Worm (Caenorhabditis elegans) whole organism, L4 larva: ENCODE data around the gene ZK721.4.
A peak's percentile ranks its signal among the peaks of the same experiment; 100 is the strongest.

ENCODE experiments used
- F10B5.3 ChIP-seq: sonication (generic microtip); optimal IDR thresholded peaks from 2 replicates; lab custom pipeline; 2016; ENCODE audit warnings: mild to moderate bottlenecking, missing genetic modification characterization, missing compliant biosample characterization
- F44E2.7 ChIP-seq: fragments of 200-800 bp; sonication (Bioruptor generic); IDR thresholded peaks from 2 replicates; pipeline ENCODE4 v2.1.2; 2022; ENCODE audit warnings: missing genetic modification characterization, missing compliant biosample characterization
- F49E8.2 ChIP-seq: sonication (generic microtip); optimal IDR thresholded peaks from 2 replicates; lab custom pipeline; 2016; ENCODE audit warnings: missing compliant biosample characterization, mild to moderate bottlenecking, missing genetic modification characterization, borderline replicate concordance
- T20F7.1 ChIP-seq: fragments of 200-800 bp; sonication (Bioruptor generic); optimal IDR thresholded peaks from 2 replicates; lab custom pipeline; 2018; ENCODE audit warnings: mild to moderate bottlenecking, missing genetic modification characterization, missing compliant biosample characterization
- Y105C5A.15 ChIP-seq: fragments of 200-800 bp; sonication (Bioruptor generic); IDR thresholded peaks from 2 replicates; pipeline ENCODE4 v1.3.6; 2022; ENCODE audit warnings: missing genetic modification characterization, missing compliant biosample characterization
- ZK337.2 ChIP-seq: fragments of 200-800 bp; sonication (Bioruptor generic); IDR thresholded peaks from 2 replicates; pipeline ENCODE4 v1.3.6; 2022; ENCODE audit warnings: missing genetic modification reagents, missing genetic modification characterization, missing compliant biosample characterization
- aha-1 ChIP-seq: fragments of 150-350 bp; peaks from one replicate; lab custom pipeline; 2014; ENCODE audit warnings: missing biosample characterization, missing genetic modification characterization
- aly-2 ChIP-seq: sonication (generic microtip); optimal IDR thresholded peaks from 2 replicates; lab custom pipeline; 2018; ENCODE audit warnings: missing biosample characterization, missing genetic modification characterization
- arid-1 ChIP-seq: fragments of 200-800 bp; sonication (Bioruptor generic); conservative IDR thresholded peaks from 2 replicates; pipeline ENCODE4 v1.3.6; 2022; ENCODE audit warnings: missing genetic modification reagents, missing genetic modification characterization, missing compliant biosample characterization
- ceh-20 ChIP-seq: fragments of 200-800 bp; sonication (Bioruptor generic); IDR thresholded peaks from 2 replicates; pipeline ENCODE4 v1.3.6; 2022; ENCODE audit warnings: missing genetic modification reagents, missing genetic modification characterization, missing compliant biosample characterization
- ceh-32 ChIP-seq: sonication (generic microtip); optimal IDR thresholded peaks from 2 replicates; lab custom pipeline; 2016; ENCODE audit warnings: mild to moderate bottlenecking, missing genetic modification characterization, missing compliant biosample characterization; ENCODE audit not compliant: poor library complexity
- ceh-44 ChIP-seq: fragments of 200-800 bp; sonication (Bioruptor generic); IDR thresholded peaks from 2 replicates; pipeline ENCODE4 v1.3.6; 2022; ENCODE audit warnings: missing genetic modification reagents, missing genetic modification characterization, missing compliant biosample characterization
- ceh-62 ChIP-seq: sonication (generic microtip); optimal IDR thresholded peaks from 2 replicates; lab custom pipeline; 2017; ENCODE audit warnings: missing biosample characterization, missing genetic modification characterization
- cey-2 ChIP-seq: sonication (generic microtip); optimal IDR thresholded peaks from 3 replicates; lab custom pipeline; 2017; ENCODE audit warnings: missing genetic modification characterization, mild to moderate bottlenecking, missing compliant biosample characterization, antibody characterized with exemption, borderline replicate concordance; ENCODE audit not compliant: insufficient read depth
- ctbp-1 ChIP-seq: fragments of 200-800 bp; sonication (Bioruptor generic); IDR thresholded peaks from 2 replicates; pipeline ENCODE4 v1.3.6; 2022; ENCODE audit warnings: missing genetic modification reagents, missing genetic modification characterization, missing compliant biosample characterization
- daf-12 ChIP-seq: fragments of 150-350 bp; optimal IDR thresholded peaks from 2 replicates; lab custom pipeline; 2014; ENCODE audit warnings: missing biosample characterization, missing genetic modification reagents, missing genetic modification characterization
- daf-8 ChIP-seq: fragments of 200-800 bp; sonication (Bioruptor generic); IDR thresholded peaks from 2 replicates; pipeline ENCODE4 v1.3.6; 2022; ENCODE audit warnings: missing genetic modification characterization, missing compliant biosample characterization
- dmd-6 ChIP-seq: fragments of 200-800 bp; sonication (Bioruptor generic); IDR thresholded peaks from 2 replicates; pipeline ENCODE4 v1.3.6; 2022; ENCODE audit warnings: missing genetic modification reagents, missing genetic modification characterization, missing compliant biosample characterization
- dmd-9 ChIP-seq: fragments of 200-800 bp; sonication (Bioruptor generic); IDR thresholded peaks from 2 replicates; pipeline ENCODE4 v1.3.6; 2022; ENCODE audit warnings: missing genetic modification reagents, missing genetic modification characterization, missing compliant biosample characterization
- duxl-1 ChIP-seq: sonication (generic microtip); optimal IDR thresholded peaks from 2 replicates; lab custom pipeline; 2016; ENCODE audit warnings: mild to moderate bottlenecking, missing genetic modification characterization, moderate library complexity, missing compliant biosample characterization; ENCODE audit not compliant: poor library complexity
- egl-43 ChIP-seq: fragments of 200-800 bp; sonication (Bioruptor generic); IDR thresholded peaks from 2 replicates; pipeline ENCODE4 v1.3.6; 2022; ENCODE audit warnings: missing genetic modification reagents, missing genetic modification characterization, missing compliant biosample characterization
- fkh-10 ChIP-seq: fragments of 150-350 bp; optimal IDR thresholded peaks from 2 replicates; lab custom pipeline; 2014; ENCODE audit warnings: missing biosample characterization, missing genetic modification reagents, missing genetic modification characterization
- hif-1 ChIP-seq, 2 experiments: sonication (generic microtip); optimal IDR thresholded peaks; 2 replicates each; lab custom pipeline; 2016 to 2017; ENCODE audit warnings: missing compliant biosample characterization in 2 of 2, missing genetic modification characterization in 2 of 2, missing genetic modification reagents in 2 of 2, missing genotype in 2 of 2, mild to moderate bottlenecking in 1 of 2
- hmg-1.1 ChIP-seq: fragments of 200-800 bp; sonication (Bioruptor generic); IDR thresholded peaks from 2 replicates; pipeline ENCODE4 v1.3.6; 2022; ENCODE audit warnings: missing genetic modification reagents, missing genetic modification characterization, missing compliant biosample characterization
- jun-1 ChIP-seq: fragments of 150-350 bp; optimal IDR thresholded peaks from 2 replicates; lab custom pipeline; 2014; ENCODE audit warnings: missing biosample characterization, missing genetic modification reagents, missing genetic modification characterization
- lim-7 ChIP-seq: fragments of 200-800 bp; sonication (Bioruptor generic); IDR thresholded peaks from 2 replicates; pipeline ENCODE4 v1.3.6; 2022; ENCODE audit warnings: missing genetic modification characterization, missing compliant biosample characterization
- lin-15B ChIP-seq: fragments of 150-350 bp; sonication (generic microtip); optimal IDR thresholded peaks from 3 replicates; lab custom pipeline; 2014; ENCODE audit warnings: missing biosample characterization, missing genetic modification characterization
- lin-29 ChIP-seq: fragments of 200-800 bp; sonication (Bioruptor generic); IDR thresholded peaks from 2 replicates; pipeline ENCODE4 v1.3.6; 2022; ENCODE audit warnings: missing genetic modification reagents, missing genetic modification characterization, missing compliant biosample characterization
- lir-3 ChIP-seq: sonication (generic microtip); optimal IDR thresholded peaks from 2 replicates; lab custom pipeline; 2016; ENCODE audit warnings: mild to moderate bottlenecking, missing genetic modification characterization, missing compliant biosample characterization
- madf-5 ChIP-seq, 2 experiments: fragments of 200-800 bp; sonication (Bioruptor generic); IDR thresholded peaks; 2 replicates each; pipeline ENCODE4 v1.3.6; 2022; ENCODE audit warnings: missing compliant biosample characterization in 2 of 2, missing genetic modification characterization in 2 of 2
- madf-9 ChIP-seq: fragments of 200-800 bp; sonication (Bioruptor generic); conservative IDR thresholded peaks from 2 replicates; pipeline ENCODE4 v1.3.6; 2022; ENCODE audit warnings: missing genetic modification reagents, missing genetic modification characterization, missing compliant biosample characterization
- mdl-1 ChIP-seq, 2 experiments: fragments of 150-350 bp in 1 of 2; sonication (generic microtip) in 1 of 2; optimal IDR thresholded peaks; 2 replicates each; lab custom pipeline; 2014 to 2017; ENCODE audit warnings: missing biosample characterization in 2 of 2, missing genetic modification characterization in 2 of 2
- mdt-29 ChIP-seq: fragments of 200-800 bp; sonication (Bioruptor generic); IDR thresholded peaks from 2 replicates; pipeline ENCODE4 v1.3.6; 2022; ENCODE audit warnings: missing genetic modification reagents, missing genetic modification characterization, missing compliant biosample characterization
- mep-1 ChIP-seq: fragments of 150-350 bp; sonication (generic microtip); optimal IDR thresholded peaks from 3 replicates; lab custom pipeline; 2014; ENCODE audit warnings: missing biosample characterization, missing genetic modification characterization
- nhr-10 ChIP-seq: fragments of 150-350 bp; optimal IDR thresholded peaks from 2 replicates; lab custom pipeline; 2014; ENCODE audit warnings: missing biosample characterization, missing genetic modification characterization
- nhr-11 ChIP-seq: fragments of 150-350 bp; optimal IDR thresholded peaks from 2 replicates; lab custom pipeline; 2014; ENCODE audit warnings: missing biosample characterization, missing genetic modification characterization
- nhr-237 ChIP-seq: sonication (generic microtip); optimal IDR thresholded peaks from 2 replicates; lab custom pipeline; 2017; ENCODE audit warnings: missing biosample characterization, missing genetic modification characterization
- nhr-41 ChIP-seq: fragments of 200-800 bp; sonication (Bioruptor generic); IDR thresholded peaks from 2 replicates; pipeline ENCODE4 v1.3.6; 2022; ENCODE audit warnings: missing genetic modification reagents, missing genetic modification characterization, missing compliant biosample characterization
- nhr-48 ChIP-seq: sonication (generic microtip); optimal IDR thresholded peaks from 2 replicates; lab custom pipeline; 2016; ENCODE audit warnings: mild to moderate bottlenecking, missing genetic modification characterization, missing compliant biosample characterization
- nhr-77 ChIP-seq: fragments of 150-350 bp; optimal IDR thresholded peaks from 2 replicates; lab custom pipeline; 2014; ENCODE audit warnings: missing biosample characterization, missing genetic modification characterization
- pqm-1 ChIP-seq: sonication (generic microtip); optimal IDR thresholded peaks from 2 replicates; lab custom pipeline; 2017; ENCODE audit warnings: missing biosample characterization, missing genetic modification characterization
- rbr-2 ChIP-seq: sonication (generic microtip); optimal IDR thresholded peaks from 2 replicates; lab custom pipeline; 2016; ENCODE audit warnings: missing genotype, missing genetic modification characterization, missing compliant biosample characterization
- sdz-12 ChIP-seq: fragments of 200-800 bp; sonication (Bioruptor generic); optimal IDR thresholded peaks from 2 replicates; lab custom pipeline; 2018; ENCODE audit warnings: mild to moderate bottlenecking, missing genetic modification characterization, missing compliant biosample characterization
- set-16 ChIP-seq: fragments of 200-800 bp; sonication (Bioruptor generic); IDR thresholded peaks from 2 replicates; pipeline ENCODE4 v1.3.6; 2022; ENCODE audit warnings: missing genetic modification reagents, missing genetic modification characterization, missing compliant biosample characterization
- snpc-1.2 ChIP-seq: fragments of 200-800 bp; sonication (Bioruptor generic); IDR thresholded peaks from 2 replicates; pipeline ENCODE4 v1.3.6; 2022; ENCODE audit warnings: missing genetic modification reagents, missing genetic modification characterization, missing compliant biosample characterization
- spr-3 ChIP-seq: fragments of 200-800 bp; sonication (Bioruptor generic); optimal IDR thresholded peaks from 2 replicates; lab custom pipeline; 2018; ENCODE audit warnings: mild to moderate bottlenecking, missing genetic modification characterization, missing compliant biosample characterization
- unc-39 ChIP-seq: sonication (generic microtip); optimal IDR thresholded peaks from 2 replicates; lab custom pipeline; 2017; ENCODE audit warnings: missing biosample characterization, missing genetic modification characterization
- unc-62 ChIP-seq, 3 experiments: fragments of 150-350 bp in 1 of 3; sonication (generic microtip); optimal IDR thresholded peaks in 2 of 3; peaks in 1 of 3; 1 replicate in 1 of 3; 2 replicates in 2 of 3; lab custom pipeline; 2014 to 2017; ENCODE audit warnings: missing biosample characterization in 3 of 3, missing genetic modification characterization in 3 of 3, missing genetic modification reagents in 3 of 3, missing genotype in 1 of 3
- ztf-11 ChIP-seq: fragments of 150-350 bp; optimal IDR thresholded peaks from 2 replicates; lab custom pipeline; 2014; ENCODE audit warnings: missing biosample characterization, missing genetic modification characterization
- ztf-7 ChIP-seq: fragments of 150-350 bp; optimal IDR thresholded peaks from 2 replicates; lab custom pipeline; 2014; ENCODE audit warnings: missing biosample characterization, missing genetic modification characterization

The ZK721.4 gene

ce11 chrX:8736965-8737464 lies 41.6 kb upstream of the ZK721.4 start, which contains the start of gene M02D8.3 (continued):
- TF ChIP-seq dmd-6 (GFP tag; lab: Robert Waterston, UW) (0 out of 2 replicates have a peak, but pooled peaks have one; percentile 16), ceh-32 (no peak), unc-62 (GFP tag; optimal IDR thresholded peaks at IDR 0.05 in 1 of 2; lab: Kevin White, UChicago) (no peak), unc-62 (tag; optimal IDR thresholded peaks at IDR 0.05; lab: Kevin White, UChicago) (no peak), madf-9 (GFP tag; lab: Robert Waterston, UW) (no peak), aly-2 (tag; lab: Kevin White, UChicago) (no peak), mdt-29 (no peak), madf-5 (GFP tag; IDR thresholded peaks at IDR 0.05; lab: Robert Waterston, UW) (no peak), ZK337.2 (GFP tag; lab: Robert Waterston, UW) (no peak), lin-29 (GFP tag; lab: Robert Waterston, UW) (no peak), Y105C5A.15 (no peak), spr-3 (no peak), ctbp-1 (GFP tag; lab: Robert Waterston, UW) (no peak), dmd-9 (GFP tag; lab: Robert Waterston, UW) (no peak), nhr-41 (GFP tag; lab: Robert Waterston, UW) (no peak), nhr-237 (tag; lab: Kevin White, UChicago) (no peak), pqm-1 (tag; lab: Kevin White, UChicago) (no peak), T20F7.1 (GFP tag; lab: Kevin White, UChicago) (peak; percentile 10), lir-3 (no peak), sdz-12 (GFP tag; lab: Kevin White, UChicago) (no peak), mep-1 (tag; lab: Kevin White, UChicago) (peak; percentile 74), F44E2.7 (GFP tag; lab: Robert Waterston, UW) (no peak), unc-39 (tag; lab: Kevin White, UChicago) (no peak), cey-2 (tag; lab: Kevin White, UChicago) (no peak), F49E8.2 (tag; lab: Kevin White, UChicago) (no peak), lim-7 (GFP tag; lab: Robert Waterston, UW) (no peak), egl-43 (GFP tag; lab: Robert Waterston, UW) (no peak), F10B5.3 (no peak), nhr-10 (tag; lab: Kevin White, UChicago) (no peak), nhr-11 (tag; lab: Kevin White, UChicago) (no peak), arid-1 (GFP tag; lab: Robert Waterston, UW) (0 out of 2 replicates have a peak, but pooled peaks have one; percentile 6), ceh-62 (tag; lab: Kevin White, UChicago) (no peak), fkh-10 (GFP tag; lab: Kevin White, UChicago) (no peak), rbr-2 (tag; lab: Kevin White, UChicago) (peak; percentile 57), ceh-20 (GFP tag; lab: Robert Waterston, UW) (no peak), jun-1 (tag; lab: Kevin White, UChicago) (no peak), aha-1 (tag; lab: Kevin White, UChicago) (peak; percentile 98), nhr-77 (peak; percentile 45), ceh-44 (GFP tag; lab: Robert Waterston, UW) (no peak), snpc-1.2 (no peak), ztf-11 (tag; lab: Kevin White, UChicago) (no peak), daf-12 (tag; lab: Kevin White, UChicago) (no peak), set-16 (GFP tag; lab: Robert Waterston, UW) (no peak), ztf-7 (tag; lab: Kevin White, UChicago) (peak; percentile 5), mdl-1 (tag; optimal IDR thresholded peaks at IDR 0.05; lab: Kevin White, UChicago) (peak in 1 of 2 experiments; percentile 77), nhr-48 (no peak), daf-8 (no peak), hif-1 (tag; optimal IDR thresholded peaks at IDR 0.05; lab: Kevin White, UChicago) (peak in 1 of 2 experiments; percentile 41), duxl-1 (tag; lab: Kevin White, UChicago) (no peak), hmg-1.1 (GFP tag; lab: Robert Waterston, UW) (0 out of 2 replicates have a peak, but pooled peaks have one; percentile 41), lin-15B (tag; lab: Kevin White, UChicago) (no peak)
